Worm (Caenorhabditis elegans) whole organism, L2 larva: ENCODE measurements around the gene C16D9.6.

Source experiments
- C34F6.9 ChIP-seq: fragments of 150-350 bp; optimal IDR thresholded peaks from 2 replicates; lab custom pipeline; 2014; ENCODE audit warnings: missing biosample characterization, missing genetic modification characterization
- R02D3.7 ChIP-seq: fragments of 150-350 bp; optimal IDR thresholded peaks from 2 replicates; lab custom pipeline; 2014; ENCODE audit warnings: missing biosample characterization, missing genetic modification characterization
- Y55F3AM.14 ChIP-seq: fragments of 200-800 bp; sonication (Bioruptor generic); optimal IDR thresholded peaks from 2 replicates; lab custom pipeline; 2018; ENCODE audit warnings: mild to moderate bottlenecking, missing genetic modification characterization, missing compliant biosample characterization
- ZK546.5 ChIP-seq: sonication (generic microtip); optimal IDR thresholded peaks from 2 replicates; lab custom pipeline; 2017; ENCODE audit warnings: missing biosample characterization, missing genetic modification characterization
- alr-1 ChIP-seq: fragments of 150-350 bp; optimal IDR thresholded peaks from 2 replicates; lab custom pipeline; 2014; ENCODE audit warnings: missing biosample characterization, missing genetic modification characterization
- ama-1 ChIP-seq: fragments of 150-350 bp; optimal IDR thresholded peaks from 2 replicates; lab custom pipeline; 2018; ENCODE audit warnings: inconsistent platforms
- blmp-1 ChIP-seq: sonication (generic microtip); optimal IDR thresholded peaks from 2 replicates; lab custom pipeline; 2017; ENCODE audit warnings: missing genetic modification characterization, mild to moderate bottlenecking, missing compliant biosample characterization, antibody characterized with exemption, moderate library complexity; ENCODE audit not compliant: insufficient read depth
- ceh-16 ChIP-seq: fragments of 150-350 bp; optimal IDR thresholded peaks from 2 replicates; lab custom pipeline; 2014; ENCODE audit warnings: missing biosample characterization, missing genetic modification characterization
- crh-2 ChIP-seq: sonication (generic microtip); optimal IDR thresholded peaks from 2 replicates; lab custom pipeline; 2017; ENCODE audit warnings: missing biosample characterization, missing genetic modification characterization
- dmd-4 ChIP-seq: sonication (generic microtip); optimal IDR thresholded peaks from 2 replicates; lab custom pipeline; 2017; ENCODE audit warnings: missing biosample characterization, missing genetic modification characterization
- egl-27 ChIP-seq: sonication (generic microtip); optimal IDR thresholded peaks from 3 replicates; lab custom pipeline; 2017; ENCODE audit warnings: missing biosample characterization, missing genetic modification reagents, missing genetic modification characterization
- elt-3 ChIP-seq: sonication (generic microtip); optimal IDR thresholded peaks from 2 replicates; lab custom pipeline; 2017; ENCODE audit warnings: missing biosample characterization, missing genetic modification characterization
- fos-1 ChIP-seq: fragments of 150-350 bp; optimal IDR thresholded peaks from 2 replicates; lab custom pipeline; 2014; ENCODE audit warnings: missing biosample characterization, missing genetic modification characterization
- gmeb-1 ChIP-seq: fragments of 150-350 bp; optimal IDR thresholded peaks from 2 replicates; lab custom pipeline; 2014; ENCODE audit warnings: missing biosample characterization, missing genetic modification characterization
- lin-11 ChIP-seq: fragments of 150-350 bp; sonication (generic microtip); optimal IDR thresholded peaks from 2 replicates; lab custom pipeline; 2014; ENCODE audit warnings: missing biosample characterization, missing genetic modification characterization, inconsistent platforms, mixed read lengths
- lsy-2 ChIP-seq, 2 experiments: fragments of 150-350 bp in 1 of 2; sonication (generic microtip) in 1 of 2; optimal IDR thresholded peaks; 2 replicates each; lab custom pipeline; 2014 to 2017; ENCODE audit warnings: missing biosample characterization in 2 of 2, missing genetic modification characterization in 2 of 2
- mab-5 ChIP-seq: fragments of 150-350 bp; optimal IDR thresholded peaks from 2 replicates; lab custom pipeline; 2014; ENCODE audit warnings: missing biosample characterization, missing genetic modification characterization
- mbf-1 ChIP-seq: sonication (generic microtip); optimal IDR thresholded peaks from 2 replicates; lab custom pipeline; 2017; ENCODE audit warnings: missing biosample characterization, missing genetic modification characterization
- mdl-1 ChIP-seq, 2 experiments: fragments of 150-350 bp in 1 of 2; sonication (generic microtip) in 1 of 2; optimal IDR thresholded peaks; 2 replicates each; lab custom pipeline; 2017; ENCODE audit warnings: missing biosample characterization in 2 of 2, missing genetic modification characterization in 2 of 2
- nhr-10 ChIP-seq: sonication (generic microtip); optimal IDR thresholded peaks from 2 replicates; lab custom pipeline; 2017; ENCODE audit warnings: missing biosample characterization, missing genetic modification characterization
- nhr-12 ChIP-seq: fragments of 150-350 bp; optimal IDR thresholded peaks from 2 replicates; lab custom pipeline; 2014; ENCODE audit warnings: missing biosample characterization, missing genetic modification characterization
- nhr-129 ChIP-seq: fragments of 150-350 bp; optimal IDR thresholded peaks from 2 replicates; lab custom pipeline; 2014; ENCODE audit warnings: missing biosample characterization, missing genetic modification characterization
- nhr-21 ChIP-seq: fragments of 150-350 bp; optimal IDR thresholded peaks from 2 replicates; lab custom pipeline; 2014; ENCODE audit warnings: missing biosample characterization, missing genetic modification characterization
- nhr-23 ChIP-seq: fragments of 150-350 bp; optimal IDR thresholded peaks from 2 replicates; lab custom pipeline; 2014; ENCODE audit warnings: missing biosample characterization, missing genetic modification reagents, missing genetic modification characterization
- nhr-237 ChIP-seq: fragments of 150-350 bp; optimal IDR thresholded peaks from 2 replicates; lab custom pipeline; 2014; ENCODE audit warnings: missing biosample characterization, missing genetic modification characterization
- nhr-6 ChIP-seq: fragments of 150-350 bp; optimal IDR thresholded peaks from 2 replicates; lab custom pipeline; 2014; ENCODE audit warnings: missing biosample characterization, missing genetic modification characterization
- peb-1 ChIP-seq: fragments of 150-350 bp; optimal IDR thresholded peaks from 2 replicates; lab custom pipeline; 2014; ENCODE audit warnings: missing biosample characterization, missing genetic modification characterization
- sem-4 ChIP-seq: fragments of 150-350 bp; optimal IDR thresholded peaks from 2 replicates; lab custom pipeline; 2014; ENCODE audit warnings: missing biosample characterization, missing genetic modification reagents, missing genetic modification characterization
- skn-1 ChIP-seq: sonication (generic microtip); optimal IDR thresholded peaks from 2 replicates; lab custom pipeline; 2017; ENCODE audit warnings: missing biosample characterization, missing genetic modification characterization
- sma-3 ChIP-seq: sonication (generic microtip); optimal IDR thresholded peaks from 2 replicates; lab custom pipeline; 2016; ENCODE audit warnings: missing genetic modification reagents, missing genetic modification characterization, missing compliant biosample characterization
- sma-9 ChIP-seq, 2 experiments: fragments of 150-350 bp in 1 of 2; sonication (generic microtip) in 1 of 2; optimal IDR thresholded peaks; 2 replicates each; lab custom pipeline; 2014 to 2016; ENCODE audit warnings: missing genetic modification characterization in 2 of 2, mild to moderate bottlenecking in 1 of 2, missing biosample characterization in 1 of 2, missing compliant biosample characterization in 1 of 2, missing genetic modification reagents in 1 of 2, moderate library complexity in 1 of 2
- snpc-4 ChIP-seq: fragments of 150-350 bp; optimal IDR thresholded peaks from 2 replicates; lab custom pipeline; 2014; ENCODE audit warnings: missing biosample characterization, missing genetic modification characterization
- unc-39 ChIP-seq: fragments of 150-350 bp; optimal IDR thresholded peaks from 2 replicates; lab custom pipeline; 2014; ENCODE audit warnings: missing biosample characterization, missing genetic modification characterization
- unc-62 ChIP-seq: fragments of 150-350 bp; optimal IDR thresholded peaks from 2 replicates; lab custom pipeline; 2014; ENCODE audit warnings: missing biosample characterization, missing genetic modification reagents, missing genetic modification characterization
- zag-1 ChIP-seq: fragments of 150-350 bp; optimal IDR thresholded peaks from 2 replicates; lab custom pipeline; 2014; ENCODE audit warnings: missing biosample characterization, missing genetic modification characterization
- ztf-1 ChIP-seq: fragments of 200-800 bp; sonication (Bioruptor generic); conservative IDR thresholded peaks from 2 replicates; pipeline ENCODE4 v1.3.6; 2022; ENCODE audit warnings: missing genetic modification characterization, missing compliant biosample characterization
- ztf-11 ChIP-seq: sonication (generic microtip); optimal IDR thresholded peaks from 2 replicates; lab custom pipeline; 2017; ENCODE audit warnings: missing biosample characterization, missing genetic modification characterization
- ztf-4 ChIP-seq: fragments of 150-350 bp; optimal IDR thresholded peaks from 2 replicates; lab custom pipeline; 2014; ENCODE audit warnings: missing biosample characterization, missing genetic modification characterization

C16D9.6 gene

ce11 chrV:8206931-8207330 is 43.2 kb downstream of the C16D9.6 start, which contains the start of gene timp-1:
TSS of gene timp-1 (plus strand) at chrV:8207235.
- TF ChIP-seq zag-1, result no peak
- TF ChIP-seq mdl-1 (tag; optimal IDR thresholded peaks at IDR 0.05; lab: Kevin White, UChicago), result no peak
- TF ChIP-seq blmp-1 (tag; lab: Kevin White, UChicago), result peak; percentile 66
- no peak for TF ChIP-seq mab-5 (tag; lab: Kevin White, UChicago)

- TF ChIP-seq fos-1 (tag; lab: Kevin White, UChicago) (peak; percentile 26), ztf-4 (no peak), nhr-12 (tag; lab: Kevin White, UChicago) (no peak), nhr-23 (no peak), lsy-2 (tag; optimal IDR thresholded peaks at IDR 0.05; lab: Kevin White, UChicago) (no peak)
Observed at ce11 chrV:8203085-8203643, 46.9 kb downstream of the C16D9.6 start, which contains the start of gene cest-17. TSS of gene cest-17 (plus strand) at chrV:8203332.

ce11 chrV:8201229-8201858 is 48.8 kb downstream of the C16D9.6 start, which contains the start of gene cri-2:
TSS of gene cri-2 (plus strand) at chrV:8201808.
- no peak for TF ChIP-seq mab-5 (tag; lab: Kevin White, UChicago)
- TF ChIP-seq C34F6.9 (tag; lab: Kevin White, UChicago), result no peak
- no peak for TF ChIP-seq ceh-16 (tag; lab: Kevin White, UChicago)
- TF ChIP-seq skn-1 (tag; lab: Kevin White, UChicago), result no peak
- peak; percentile 18 for TF ChIP-seq sma-9 (GFP tag; optimal IDR thresholded peaks at IDR 0.05; lab: Kevin White, UChicago)
- TF ChIP-seq sma-9 (tag; optimal IDR thresholded peaks at IDR 0.05; lab: Kevin White, UChicago), result no peak
- no peak for TF ChIP-seq ama-1 (lab: Kevin White, UChicago)
- TF ChIP-seq sma-3, result peak; percentile 27
- no peak for TF ChIP-seq peb-1 (tag; lab: Kevin White, UChicago)
- TF ChIP-seq nhr-23, result no peak
- TF ChIP-seq R02D3.7 (tag; lab: Kevin White, UChicago), result no peak
- TF ChIP-seq elt-3, result no peak
- no peak for TF ChIP-seq nhr-129 (tag; lab: Kevin White, UChicago)
- no peak for TF ChIP-seq nhr-6 (tag; lab: Kevin White, UChicago)
- no peak for TF ChIP-seq ztf-11 (tag; lab: Kevin White, UChicago)
- no peak for TF ChIP-seq nhr-21 (tag; lab: Kevin White, UChicago)
- no peak for TF ChIP-seq blmp-1 (tag; lab: Kevin White, UChicago)
- no peak for TF ChIP-seq Y55F3AM.14 (GFP tag; lab: Kevin White, UChicago)
- no peak for TF ChIP-seq mbf-1
- peak in 1 of 2 experiments; percentile 19 for TF ChIP-seq lsy-2 (tag; optimal IDR thresholded peaks at IDR 0.05; lab: Kevin White, UChicago)
- TF ChIP-seq fos-1 (tag; lab: Kevin White, UChicago), result peak; percentile 56
- no peak for TF ChIP-seq crh-2 (tag; lab: Kevin White, UChicago)
- TF ChIP-seq nhr-237, result no peak
- no peak for TF ChIP-seq zag-1
- no peak for TF ChIP-seq lin-11 (tag; lab: Kevin White, UChicago)
- TF ChIP-seq ztf-1 (GFP tag; lab: Robert Waterston, UW), result no peak
- TF ChIP-seq alr-1 (tag; lab: Kevin White, UChicago), result no peak
- TF ChIP-seq gmeb-1 (tag; lab: Kevin White, UChicago), result no peak
- no peak for TF ChIP-seq unc-39 (tag; lab: Kevin White, UChicago)
- TF ChIP-seq snpc-4 (tag; lab: Kevin White, UChicago), result no peak
- TF ChIP-seq nhr-10 (tag; lab: Kevin White, UChicago), result no peak
- peak; percentile 36 for TF ChIP-seq sem-4 (tag; lab: Kevin White, UChicago)
- TF ChIP-seq egl-27, result no peak
- no peak for TF ChIP-seq unc-62 (GFP tag; lab: Kevin White, UChicago)

ce11 chrV:8198994-8199393 is 51.1 kb downstream of the C16D9.6 start, which contains the start of gene F20D6.11:
TSS of gene F20D6.11 (minus strand) at chrV:8199094.
- no peak for TF ChIP-seq ZK546.5
- no peak for TF ChIP-seq dmd-4
- no peak for TF ChIP-seq skn-1 (tag; lab: Kevin White, UChicago)
- no peak for TF ChIP-seq C34F6.9 (tag; lab: Kevin White, UChicago)
